ENCODE assay signal across 5 fruit fly cellular contexts in the genomic region with DNA sequence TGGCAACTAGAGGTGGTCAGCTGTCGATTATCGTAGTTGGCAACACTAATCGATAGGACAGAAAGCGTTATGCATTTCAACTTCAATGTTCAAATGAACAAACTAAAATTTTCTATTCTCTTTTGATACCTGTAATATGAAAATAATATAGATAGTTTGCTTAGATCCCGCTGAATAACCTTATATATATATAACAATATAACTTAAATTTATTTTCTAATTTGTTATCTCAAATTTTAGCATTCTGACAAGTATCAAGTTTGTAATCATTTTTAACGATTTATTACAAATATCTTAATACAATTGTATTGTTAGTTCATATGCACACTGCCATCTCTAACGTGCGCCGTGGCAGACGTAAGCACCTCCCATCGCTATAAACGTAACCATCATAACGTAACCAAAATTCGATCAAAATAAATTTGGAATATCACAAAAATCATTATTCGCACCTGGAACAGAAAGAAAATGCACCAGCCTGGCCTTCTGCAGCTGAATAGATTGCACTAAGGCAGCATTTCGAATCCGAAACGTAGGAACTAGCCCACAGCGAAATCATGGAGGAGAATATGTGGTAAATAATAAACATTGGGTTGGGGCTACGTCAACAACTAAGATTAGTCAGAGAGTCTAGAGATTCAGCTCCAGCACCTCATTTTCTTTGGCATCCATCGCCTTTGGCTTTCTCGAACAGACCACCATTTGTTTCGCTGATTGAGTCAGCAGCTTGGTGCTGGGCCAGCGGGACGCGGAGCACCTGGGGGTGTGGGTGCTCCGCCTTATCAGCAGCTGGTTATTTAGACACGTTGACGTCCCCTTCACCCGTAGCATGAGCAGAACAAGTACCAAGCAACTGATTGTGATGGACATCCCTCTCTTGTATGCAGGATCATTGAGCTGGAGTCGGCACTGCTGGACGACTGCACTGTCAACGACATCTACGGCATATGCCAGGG.
A peak's percentile ranks its signal among the peaks of the same experiment; 100 is the strongest.
TF ChIP-seq lines count a peak whose summit lies in the region.

A gene (minus strand): TSS at position 22 of the 956 bp plus-strand sequence.
A gene (plus strand): TSS at position 385 of the 956 bp plus-strand sequence.

- no peak for TF ChIP-seq CTCF in whole organism, embryonic (GFP tag; optimal IDR thresholded peaks at IDR 0.05; lab: Kevin White, UChicago)

TF ChIP-seq in whole organism, adult, 20 proteins besides CTCF, POLR2A, EP300 and RAD21 (continues in another document):
- TF ChIP-seq cnc (optimal IDR thresholded peaks at IDR 0.05; lab: Kevin White, UChicago) (no peak), kay (GFP tag; lab: Kevin White, UChicago; ENCODE audit: borderline replicate concordance) (no peak), Hr96 (GFP tag; optimal IDR thresholded peaks at IDR 0.05; lab: Kevin White, UChicago) (peak; percentile 55), CG1620 (GFP tag; optimal IDR thresholded peaks at IDR 0.05; lab: Kevin White, UChicago) (peak; percentile 58), tj (GFP tag; optimal IDR thresholded peaks at IDR 0.05; lab: Kevin White, UChicago) (peak; percentile 40), CG33017 (tag; optimal IDR thresholded peaks at IDR 0.05; lab: Kevin White, UChicago) (peak; percentile 78), CG7101 (tag; optimal IDR thresholded peaks at IDR 0.05; lab: Kevin White, UChicago) (peak; percentile 80), toe (GFP tag; optimal IDR thresholded peaks at IDR 0.05; lab: Kevin White, UChicago) (peak; percentile 83), ovo (GFP tag; optimal IDR thresholded peaks at IDR 0.05; lab: Kevin White, UChicago) (peak; percentile 36), Clk (GFP tag; optimal IDR thresholded peaks at IDR 0.05; lab: Kevin White, UChicago) (peak; percentile 45), CG14711 (tag; optimal IDR thresholded peaks at IDR 0.05; lab: Kevin White, UChicago) (peak; percentile 73), CG5204 (GFP tag; optimal IDR thresholded peaks at IDR 0.05; lab: Kevin White, UChicago) (peak; percentile 75), bab1 (GFP tag; optimal IDR thresholded peaks at IDR 0.05; lab: Kevin White, UChicago) (peak; percentile 48), cic (GFP tag; optimal IDR thresholded peaks at IDR 0.05; lab: Kevin White, UChicago) (no peak), CG11617 (GFP tag; optimal IDR thresholded peaks at IDR 0.05; lab: Kevin White, UChicago) (peak; percentile 75)

TF ChIP-seq in whole organism, embryonic, 481 proteins besides CTCF, POLR2A, EP300 and RAD21 (continues in another document):
- TF ChIP-seq CG7786 (GFP tag; optimal IDR thresholded peaks at IDR 0.05; lab: Kevin White, UChicago) (peak; percentile 24), CG18011 (GFP tag; optimal IDR thresholded peaks at IDR 0.05; lab: Kevin White, UChicago) (peak; percentile 15), stc (GFP tag; IDR thresholded peaks at IDR 0.05; lab: Robert Waterston, UW) (peak; percentile 21; the same call in 1 of the 2 replicates), Nf-YA (GFP tag; IDR thresholded peaks at IDR 0.05; lab: Robert Waterston, UW) (no peak), dm (GFP tag; optimal IDR thresholded peaks at IDR 0.05; lab: Kevin White, UChicago) (no peak), CG15479 (GFP tag; optimal IDR thresholded peaks at IDR 0.05; lab: Kevin White, UChicago) (no peak), CG13775 (GFP tag; optimal IDR thresholded peaks at IDR 0.05; lab: Kevin White, UChicago) (peak; percentile 75), cad (GFP tag; optimal IDR thresholded peaks at IDR 0.05; lab: Kevin White, UChicago) (no peak), ci (GFP tag; IDR thresholded peaks at IDR 0.05; lab: Robert Waterston, UW) (no peak), Optix (GFP tag; IDR thresholded peaks at IDR 0.05; lab: Robert Waterston, UW) (no peak), D19A (tag; optimal IDR thresholded peaks at IDR 0.05; lab: Kevin White, UChicago) (peak; percentile 56), Hr51 (GFP tag; optimal IDR thresholded peaks at IDR 0.05; lab: Kevin White, UChicago) (peak; percentile 54 to 75), Vsx1 (GFP tag; optimal IDR thresholded peaks at IDR 0.05; lab: Kevin White, UChicago) (peak; percentile 19), Med (GFP tag; lab: Kevin White, UChicago) (peak; percentile 88), sima (GFP tag; optimal IDR thresholded peaks at IDR 0.05; lab: Kevin White, UChicago) (no peak), CG9932 (GFP tag; IDR thresholded peaks at IDR 0.05; lab: Robert Waterston, UW) (peak; percentile 87), Mes4 (GFP tag; optimal IDR thresholded peaks at IDR 0.05; lab: Kevin White, UChicago) (no peak)

TF ChIP-seq in whole organism, prepupa, 60 proteins besides CTCF, POLR2A, EP300 and RAD21 (continues in another document):
- TF ChIP-seq CG6163 (GFP tag; IDR thresholded peaks at IDR 0.05; lab: Robert Waterston, UW) = peak; percentile 71
- no peak for TF ChIP-seq Hr38 (GFP tag; optimal IDR thresholded peaks at IDR 0.05; lab: Kevin White, UChicago)
- TF ChIP-seq Eip93F (GFP tag; optimal IDR thresholded peaks at IDR 0.05; lab: Kevin White, UChicago) = peak; percentile 38
- TF ChIP-seq fkh (GFP tag; optimal IDR thresholded peaks at IDR 0.05; lab: Kevin White, UChicago) = peak; percentile 8
- TF ChIP-seq Smox (GFP tag; optimal IDR thresholded peaks at IDR 0.05; lab: Kevin White, UChicago) = no peak
- peak; percentile 20 for TF ChIP-seq fd59A (GFP tag; optimal IDR thresholded peaks at IDR 0.05; lab: Kevin White, UChicago)
- peak; percentile 1 for TF ChIP-seq Blimp-1 (GFP tag; optimal IDR thresholded peaks at IDR 0.05; lab: Kevin White, UChicago)
- no peak for TF ChIP-seq CG9139 (GFP tag; optimal IDR thresholded peaks at IDR 0.05; lab: Kevin White, UChicago)
- TF ChIP-seq CG15336 (GFP tag; IDR thresholded peaks at IDR 0.05; lab: Robert Waterston, UW) = peak; percentile 62; the same call in 1 of the 2 replicates
- peak; percentile 55 for TF ChIP-seq Sox14 (GFP tag; optimal IDR thresholded peaks at IDR 0.05; lab: Kevin White, UChicago)
- TF ChIP-seq Sox102F (GFP tag; optimal IDR thresholded peaks at IDR 0.05; lab: Kevin White, UChicago) = peak; percentile 45
- peak; percentile 68 for TF ChIP-seq esn (GFP tag; optimal IDR thresholded peaks at IDR 0.05; lab: Kevin White, UChicago)
- TF ChIP-seq CG4318 (GFP tag; optimal IDR thresholded peaks at IDR 0.05; lab: Kevin White, UChicago) = no peak
- peak; percentile 78 for TF ChIP-seq Eip78C (GFP tag; lab: Kevin White, UChicago)
- peak; percentile 27 for TF ChIP-seq Eip75B (GFP tag; optimal IDR thresholded peaks at IDR 0.05; lab: Kevin White, UChicago)
- TF ChIP-seq CG11902 (GFP tag; optimal IDR thresholded peaks at IDR 0.05; lab: Kevin White, UChicago) = peak; percentile 43
- peak; percentile 72 for TF ChIP-seq lz (GFP tag; optimal IDR thresholded peaks at IDR 0.05; lab: Kevin White, UChicago)

TF ChIP-seq in whole organism, pupa, 21 proteins besides CTCF, POLR2A, EP300 and RAD21 (continues in another document):
- TF ChIP-seq CG8301 (tag; optimal IDR thresholded peaks at IDR 0.05; lab: Kevin White, UChicago) = peak; percentile 58
- TF ChIP-seq EcR (GFP tag; optimal IDR thresholded peaks at IDR 0.05; lab: Kevin White, UChicago) = no peak
- TF ChIP-seq Ets98B (GFP tag; IDR thresholded peaks at IDR 0.05; lab: Robert Waterston, UW) = peak; percentile 59
- TF ChIP-seq CG17806 (tag; optimal IDR thresholded peaks at IDR 0.05; lab: Kevin White, UChicago) = peak; percentile 59
- peak; percentile 69 for TF ChIP-seq CG15710 (tag; optimal IDR thresholded peaks at IDR 0.05; lab: Kevin White, UChicago)
- no peak for TF ChIP-seq gl (tag; optimal IDR thresholded peaks at IDR 0.05; lab: Kevin White, UChicago)
- 0 out of 2 replicates have a peak, but pooled peaks have one; percentile 18 for TF ChIP-seq CG12605 (GFP tag; IDR thresholded peaks at IDR 0.05; lab: Robert Waterston, UW)
- TF ChIP-seq CG10348 (GFP tag; IDR thresholded peaks at IDR 0.05; lab: Robert Waterston, UW) = no peak
- peak; percentile 66 for TF ChIP-seq CG32121 (GFP tag; IDR thresholded peaks at IDR 0.05; lab: Robert Waterston, UW)
- peak; percentile 48 for TF ChIP-seq Pif1B (GFP tag; optimal IDR thresholded peaks at IDR 0.05; lab: Kevin White, UChicago)
- TF ChIP-seq CG4496 (GFP tag; IDR thresholded peaks at IDR 0.05; lab: Robert Waterston, UW) = peak; percentile 73
- TF ChIP-seq D1 (tag; optimal IDR thresholded peaks at IDR 0.05; lab: Kevin White, UChicago) = no peak
- TF ChIP-seq rn (GFP tag; IDR thresholded peaks at IDR 0.05; lab: Robert Waterston, UW) = 0 out of 2 replicates have a peak, but pooled peaks have one; percentile 18
- no peak for TF ChIP-seq Pif1A (GFP tag; optimal IDR thresholded peaks at IDR 0.05; lab: Kevin White, UChicago)
- TF ChIP-seq CG8159 (tag; optimal IDR thresholded peaks at IDR 0.05; lab: Kevin White, UChicago) = peak; percentile 72
- no peak for TF ChIP-seq CG13204 (GFP tag; optimal IDR thresholded peaks at IDR 0.05; lab: Kevin White, UChicago)
- TF ChIP-seq Snoo (tag; optimal IDR thresholded peaks at IDR 0.05; lab: Kevin White, UChicago) = peak; percentile 47

TF ChIP-seq in whole organism, wandering third instar larva, 38 proteins besides CTCF, POLR2A, EP300 and RAD21 (continues in another document):
- TF ChIP-seq br (GFP tag; optimal IDR thresholded peaks at IDR 0.05; lab: Kevin White, UChicago) = peak; percentile 50
- TF ChIP-seq brk (GFP tag; optimal IDR thresholded peaks at IDR 0.05; lab: Kevin White, UChicago) = no peak
- TF ChIP-seq h (GFP tag; optimal IDR thresholded peaks at IDR 0.05; lab: Kevin White, UChicago) = peak; percentile 52
- no peak for TF ChIP-seq pan (optimal IDR thresholded peaks at IDR 0.05; lab: Kevin White, UChicago)
- TF ChIP-seq dmrt93B (GFP tag; optimal IDR thresholded peaks at IDR 0.05; lab: Kevin White, UChicago) = peak; percentile 56
- TF ChIP-seq Sp1 (GFP tag; optimal IDR thresholded peaks at IDR 0.05; lab: Kevin White, UChicago) = peak; percentile 70
- no peak for TF ChIP-seq GATAd (GFP tag; optimal IDR thresholded peaks at IDR 0.05; lab: Kevin White, UChicago)
- no peak for TF ChIP-seq Hnf4 (GFP tag; optimal IDR thresholded peaks at IDR 0.05; lab: Kevin White, UChicago)
- TF ChIP-seq ey (GFP tag; optimal IDR thresholded peaks at IDR 0.05; lab: Kevin White, UChicago) = peak; percentile 53
- peak; percentile 26 for TF ChIP-seq OdsH (GFP tag; optimal IDR thresholded peaks at IDR 0.05; lab: Kevin White, UChicago)
- no peak for TF ChIP-seq lola (GFP tag; optimal IDR thresholded peaks at IDR 0.05; lab: Kevin White, UChicago)
- peak; percentile 84 for TF ChIP-seq HLH106 (tag; optimal IDR thresholded peaks at IDR 0.05; lab: Kevin White, UChicago)
- peak; percentile 76 for TF ChIP-seq rgr (GFP tag; optimal IDR thresholded peaks at IDR 0.05; lab: Kevin White, UChicago)
- peak; percentile 57 for TF ChIP-seq fru (GFP tag; optimal IDR thresholded peaks at IDR 0.05; lab: Kevin White, UChicago)
- peak; percentile 57 for TF ChIP-seq CG9705 (GFP tag; optimal IDR thresholded peaks at IDR 0.05; lab: Kevin White, UChicago)
- TF ChIP-seq usp (GFP tag; optimal IDR thresholded peaks at IDR 0.05; lab: Kevin White, UChicago) = no peak
- peak; percentile 1 for TF ChIP-seq Jra (GFP tag; optimal IDR thresholded peaks at IDR 0.05; lab: Kevin White, UChicago)
- TF ChIP-seq foxo (GFP tag; optimal IDR thresholded peaks at IDR 0.05; lab: Kevin White, UChicago) = peak in 1 of 2 experiments; percentile 80
- no peak for TF ChIP-seq dsf (GFP tag; optimal IDR thresholded peaks at IDR 0.05; lab: Kevin White, UChicago; ENCODE audit: borderline replicate concordance)
- TF ChIP-seq psq (GFP tag; optimal IDR thresholded peaks at IDR 0.05; lab: Kevin White, UChicago) = peak; percentile 48
